Fruit fly (Drosophila melanogaster) whole organism: ENCODE results near the gene Sap30.

Experiments
- CG8478 ChIP-seq: fragments of >200 bp; optimal IDR thresholded peaks from 2 replicates; lab custom pipeline; 2018; ENCODE audit warnings: inconsistent platforms
- EcR ChIP-seq, 2 experiments: fragments of >200 bp; optimal IDR thresholded peaks; 2 replicates each; lab custom pipeline; 2017; ENCODE audit warnings: missing biosample characterization in 2 of 2, missing genetic modification characterization in 2 of 2, missing genetic modification reagents in 2 of 2
- pan ChIP-seq: fragments of >200 bp; optimal IDR thresholded peaks from 2 replicates; lab custom pipeline; 2017
- psq ChIP-seq: fragments of >200 bp; optimal IDR thresholded peaks from 2 replicates; lab custom pipeline; 2017
- usp ChIP-seq: fragments of >200 bp; optimal IDR thresholded peaks from 2 replicates; lab custom pipeline; 2017; ENCODE audit warnings: missing biosample characterization, missing genetic modification characterization, mixed read lengths

DNA sequence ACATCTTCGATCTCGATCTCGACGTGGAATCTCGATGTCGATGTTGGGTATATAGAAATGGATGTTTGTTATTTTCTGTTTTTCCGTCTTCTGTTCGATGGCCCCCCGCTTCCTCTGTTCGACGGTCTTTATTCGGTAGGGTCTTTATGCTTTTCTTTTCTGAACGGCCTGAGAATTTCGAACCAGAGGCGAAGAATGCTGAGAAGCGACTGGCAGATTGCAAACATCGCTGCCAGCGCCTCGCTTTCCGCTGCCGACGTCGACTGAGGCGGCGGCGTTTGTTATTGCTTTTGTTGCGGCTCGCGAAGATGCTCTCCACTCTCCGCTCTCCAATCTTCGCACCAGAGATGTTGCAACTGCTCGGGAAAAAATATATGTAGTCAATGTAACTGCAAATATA, 48.2 kb downstream of the Sap30 start, which contains the start of the genes CG13004 and CG46306:
- TF ChIP-seq psq (lab: Kevin White, UChicago) (no peak), usp (GFP tag; lab: Kevin White, UChicago) (no peak), CG8478 (lab: Kevin White, UChicago) (no peak), EcR (GFP tag; optimal IDR thresholded peaks at IDR 0.05; lab: Kevin White, UChicago) (no peak), pan (lab: Kevin White, UChicago) (no peak)
